Worm (Caenorhabditis elegans) whole organism, L4 larva: ENCODE results near the gene C17A2.4.

Experiments used
- daf-16 ChIP-seq, 3 experiments: sonication (generic microtip); optimal IDR thresholded peaks; 2 replicates each; lab custom pipeline; 2016 to 2017; ENCODE audit warnings: missing genetic modification characterization in 3 of 3, missing genetic modification reagents in 3 of 3, mild to moderate bottlenecking in 2 of 3, missing compliant biosample characterization in 2 of 3, missing biosample characterization in 1 of 3, moderate library complexity in 1 of 3
- dmd-9 ChIP-seq: fragments of 200-800 bp; sonication (Bioruptor generic); IDR thresholded peaks from 2 replicates; pipeline ENCODE4 v1.3.6; 2022; ENCODE audit warnings: missing genetic modification reagents, missing genetic modification characterization, missing compliant biosample characterization
- nhr-76 ChIP-seq: fragments of 150-350 bp; optimal IDR thresholded peaks from 2 replicates; lab custom pipeline; 2014; ENCODE audit warnings: missing biosample characterization, missing genetic modification characterization
- pha-4 ChIP-seq, 2 experiments: fragments of 150-350 bp in 1 of 2; fragments of 200-800 bp in 1 of 2; sonication (Bioruptor generic) in 1 of 2; IDR thresholded peaks in 1 of 2; optimal IDR thresholded peaks in 1 of 2; 2 replicates each; pipeline versions ENCODE4 v1.3.6 to Lab custom; 2014 to 2022; ENCODE audit warnings: missing genetic modification characterization in 2 of 2, missing genetic modification reagents in 2 of 2, missing biosample characterization in 1 of 2, missing compliant biosample characterization in 1 of 2

DNA sequence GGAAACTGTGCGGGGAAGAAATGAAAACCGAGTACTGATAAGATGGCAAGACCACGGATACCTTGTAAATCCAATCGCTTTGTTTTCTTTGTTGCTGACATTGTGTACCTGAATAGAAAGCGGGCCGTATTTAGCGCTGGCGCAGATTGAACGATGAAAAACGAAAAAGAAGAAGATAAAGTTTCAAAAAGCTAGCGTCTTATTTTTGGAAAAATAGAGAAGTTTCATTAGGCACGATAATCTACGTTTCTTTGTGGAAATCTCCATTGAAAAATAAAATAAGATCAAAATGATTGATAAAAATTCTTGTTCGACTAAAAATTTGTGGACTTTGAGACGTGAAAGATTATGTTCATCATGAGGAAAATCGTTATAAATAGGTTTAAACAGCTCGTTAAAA is 3.7 kb upstream of the C17A2.4 start, which contains the start of gene oac-4:
- TF ChIP-seq daf-16 (GFP tag; optimal IDR thresholded peaks at IDR 0.05; lab: Kevin White, UChicago) (no peak), daf-16 (tag; optimal IDR thresholded peaks at IDR 0.05; lab: Kevin White, UChicago) (no peak), dmd-9 (GFP tag; lab: Robert Waterston, UW) (no peak), nhr-76 (tag; lab: Kevin White, UChicago) (no peak), pha-4 (GFP tag; IDR thresholded peaks at IDR 0.05; lab: Robert Waterston, UW) (no peak), pha-4 (tag; optimal IDR thresholded peaks at IDR 0.05; lab: Kevin White, UChicago) (no peak)
